Worm (Caenorhabditis elegans) whole organism, L4/young adult: ENCODE results near the gene pfd-1.

Experiments used
- W03F9.2 ChIP-seq: fragments of 150-350 bp; optimal IDR thresholded peaks from 2 replicates; lab custom pipeline; 2014; ENCODE audit warnings: missing biosample characterization, missing genetic modification characterization
- dao-5 ChIP-seq: sonication (generic microtip); optimal IDR thresholded peaks from 2 replicates; lab custom pipeline; 2016; ENCODE audit warnings: missing genotype, missing genetic modification characterization, moderate library complexity, missing compliant biosample characterization
- him-1 ChIP-seq: sonication (generic microtip); optimal IDR thresholded peaks from 2 replicates; lab custom pipeline; 2016; ENCODE audit warnings: missing genotype, missing genetic modification reagents, missing genetic modification characterization, missing compliant biosample characterization

Gene pfd-1

DNA sequence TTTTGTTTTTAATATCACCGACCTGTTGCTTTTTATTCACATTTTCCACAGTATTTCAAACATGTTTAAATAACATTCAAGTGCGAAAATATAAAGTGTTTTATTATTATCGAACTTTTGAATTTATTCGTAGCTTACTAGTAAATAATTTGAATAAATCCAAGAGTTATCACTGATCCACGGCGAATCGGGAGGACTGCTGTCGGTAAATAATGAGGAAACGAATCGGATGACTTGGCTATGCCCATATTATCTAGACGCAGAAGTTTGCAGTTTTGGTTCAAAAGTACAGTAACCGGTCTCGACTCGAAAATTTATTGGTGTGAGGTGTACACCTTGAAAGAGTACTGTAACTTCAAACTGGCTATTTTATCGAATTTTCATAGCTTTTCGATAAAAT, 6.6 kb downstream of the pfd-1 start:
- TF ChIP-seq dao-5 (tag; lab: Kevin White, UChicago) (no peak), him-1 (tag; lab: Kevin White, UChicago) (no peak), W03F9.2 (tag; lab: Kevin White, UChicago) (no peak)

- no peak for TF ChIP-seq dao-5 (tag; lab: Kevin White, UChicago)
- no peak for TF ChIP-seq him-1 (tag; lab: Kevin White, UChicago)
- TF ChIP-seq W03F9.2 (tag; lab: Kevin White, UChicago), result no peak
Measured at ce11 chrIV:11159886-11160285, 10.0 kb downstream of the pfd-1 start, which contains the start of gene mboa-4. Gene mboa-4, minus strand, starts transcription at chrIV:11159986.

DNA sequence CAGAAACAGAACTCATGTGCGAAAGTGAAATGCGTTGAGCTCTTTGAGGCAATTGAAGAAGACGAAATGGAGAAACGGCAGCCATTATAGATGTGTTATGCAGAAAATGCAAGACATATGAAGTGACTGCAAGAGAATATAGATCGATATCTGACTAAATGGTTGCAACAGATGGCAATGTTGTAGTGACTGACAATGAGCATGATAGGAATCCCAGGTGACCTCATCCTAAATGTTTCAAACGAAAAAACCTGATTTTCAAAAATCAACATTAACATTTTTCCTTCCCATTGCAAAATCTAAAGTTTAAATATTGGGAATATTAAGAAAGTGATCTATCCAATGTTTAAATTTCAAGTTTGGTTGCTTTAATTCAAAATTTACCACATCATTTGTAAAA, 10.8 kb downstream of the pfd-1 start, which contains the start of gene C08F8.15:
TSS of gene C08F8.15 (minus strand) at position 101 of the 400 bp plus-strand sequence.
- TF ChIP-seq W03F9.2 (tag; lab: Kevin White, UChicago), result no peak
- TF ChIP-seq dao-5 (tag; lab: Kevin White, UChicago), result no peak
- no peak for TF ChIP-seq him-1 (tag; lab: Kevin White, UChicago)

- no peak for TF ChIP-seq him-1 (tag; lab: Kevin White, UChicago)
- no peak for TF ChIP-seq W03F9.2 (tag; lab: Kevin White, UChicago)
- TF ChIP-seq dao-5 (tag; lab: Kevin White, UChicago), result no peak
Measured at ce11 chrIV:11162451-11162850, 12.5 kb downstream of the pfd-1 start, which contains the start of gene fbxb-9. Gene fbxb-9, minus strand, starts transcription at chrIV:11162551.

DNA sequence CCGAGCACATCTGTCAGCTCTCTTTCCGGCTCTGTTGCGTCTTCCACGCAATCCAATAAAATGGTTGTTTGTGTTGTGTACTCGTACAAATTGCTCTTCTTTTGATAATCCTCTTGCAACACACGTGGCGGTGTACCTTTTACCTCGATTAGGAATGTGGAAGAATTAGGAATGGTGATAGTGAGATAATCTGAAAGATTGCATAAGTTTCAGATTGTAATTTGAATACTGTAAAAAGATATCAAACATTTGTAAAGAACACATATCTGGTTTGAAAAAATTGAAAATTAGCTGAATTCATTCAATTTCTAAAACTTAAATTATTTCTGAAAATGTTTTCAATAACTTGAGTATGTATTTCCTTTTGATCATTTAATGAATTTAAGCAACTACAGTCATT, 14.9 kb downstream of the pfd-1 start, which contains the start of gene C08F8.6:
TSS of gene C08F8.6 (minus strand) at position 101 of the 400 bp plus-strand sequence.
- TF ChIP-seq dao-5 (tag; lab: Kevin White, UChicago), result no peak
- TF ChIP-seq W03F9.2 (tag; lab: Kevin White, UChicago), result no peak

- no peak for TF ChIP-seq dao-5 (tag; lab: Kevin White, UChicago)
- TF ChIP-seq W03F9.2 (tag; lab: Kevin White, UChicago), result no peak
- no peak for TF ChIP-seq him-1 (tag; lab: Kevin White, UChicago)
Measured at ce11 chrIV:11169652-11170051, 19.7 kb downstream of the pfd-1 start, which contains the start of gene nhr-67. Gene nhr-67, plus strand, starts transcription at chrIV:11169748.

DNA sequence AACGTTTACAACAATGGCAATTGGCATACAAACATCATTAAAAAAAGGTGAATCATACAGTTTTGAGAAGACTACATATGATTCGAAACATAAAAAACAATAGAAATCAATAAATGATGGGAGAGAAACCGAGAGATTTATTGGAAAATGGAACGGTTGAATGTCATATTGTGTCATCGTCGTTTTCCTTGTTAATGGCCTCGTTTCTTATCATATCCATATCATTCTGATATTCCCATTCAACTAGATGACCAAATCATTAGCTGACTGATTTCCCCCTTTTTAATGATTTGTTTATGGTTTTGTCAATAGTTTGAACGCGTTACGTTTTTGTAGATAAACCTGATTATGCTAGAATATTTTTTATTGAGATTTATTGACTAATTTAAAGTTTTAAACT, 24.9 kb downstream of the pfd-1 start:
- no peak for TF ChIP-seq W03F9.2 (tag; lab: Kevin White, UChicago)
- TF ChIP-seq him-1 (tag; lab: Kevin White, UChicago), result no peak
- no peak for TF ChIP-seq dao-5 (tag; lab: Kevin White, UChicago)

ce11 chrIV:11176967-11177366, 27.1 kb downstream of the pfd-1 start, which contains the start of gene rap-3:
Gene rap-3, plus strand, starts transcription at chrIV:11177267.
- no peak for TF ChIP-seq him-1 (tag; lab: Kevin White, UChicago)
- TF ChIP-seq dao-5 (tag; lab: Kevin White, UChicago), result no peak
- no peak for TF ChIP-seq W03F9.2 (tag; lab: Kevin White, UChicago)

- TF ChIP-seq dao-5 (tag; lab: Kevin White, UChicago) (no peak), him-1 (tag; lab: Kevin White, UChicago) (no peak), W03F9.2 (tag; lab: Kevin White, UChicago) (no peak)
Measured at ce11 chrIV:11178495-11178894, 28.6 kb downstream of the pfd-1 start, which contains the start of gene C08F8.9. Gene C08F8.9, minus strand, starts transcription at chrIV:11178595.

DNA sequence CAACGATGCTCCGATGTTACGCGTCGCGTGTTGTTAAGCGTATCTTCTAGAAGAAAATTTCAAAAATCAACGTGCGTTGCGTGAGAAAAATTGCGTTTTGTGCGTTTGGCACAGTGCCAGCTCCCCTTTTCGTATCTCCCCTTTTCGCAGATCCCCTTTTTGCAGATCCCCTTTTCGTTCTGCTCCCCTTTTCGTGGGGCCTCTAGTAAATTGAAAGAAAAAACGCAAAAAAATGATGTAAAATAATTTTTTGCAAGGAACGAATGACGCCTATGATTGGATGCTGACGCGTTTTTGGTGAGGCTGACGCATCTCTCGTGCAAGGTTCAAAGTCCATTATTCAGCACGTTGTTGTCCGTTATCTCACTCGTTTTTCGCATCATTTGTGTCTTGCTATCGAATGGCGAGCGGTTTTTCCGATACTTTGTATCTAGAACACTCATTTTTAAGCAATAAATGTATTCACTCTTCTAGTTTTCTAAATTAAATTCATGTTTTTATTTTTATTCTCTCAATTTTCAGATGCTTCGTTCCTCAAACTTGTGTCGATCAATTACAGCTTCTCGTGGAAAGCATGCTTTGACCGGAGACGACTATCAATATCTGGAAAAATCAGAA, 29.3 kb downstream of the pfd-1 start, which contains the start of gene cpt-2:
TSS of gene cpt-2 (plus strand) at position 523 of the 618 bp plus-strand sequence.
- TF ChIP-seq him-1 (tag; lab: Kevin White, UChicago) (peak; percentile 25), W03F9.2 (tag; lab: Kevin White, UChicago) (peak; percentile 77)

DNA sequence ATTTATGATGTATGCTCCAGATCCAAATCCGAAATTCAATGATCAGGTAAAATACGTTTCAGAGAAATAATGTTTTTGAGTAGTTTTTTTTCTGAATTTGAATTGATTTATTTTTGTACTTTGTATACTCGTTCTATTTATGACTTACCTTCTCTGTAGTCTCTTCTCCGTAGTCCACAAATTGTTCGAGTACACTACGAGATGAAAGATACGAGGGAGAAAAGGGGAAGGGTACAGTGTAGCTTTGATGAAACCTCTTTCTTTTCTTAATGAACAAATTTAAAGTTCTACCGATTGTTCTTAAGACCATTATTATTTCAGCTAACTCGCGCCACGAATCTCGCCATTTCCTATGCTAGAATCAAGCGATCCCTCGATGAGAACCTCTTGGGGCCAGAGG, 30.2 kb downstream of the pfd-1 start:
- TF ChIP-seq W03F9.2 (tag; lab: Kevin White, UChicago) (no peak), dao-5 (tag; lab: Kevin White, UChicago) (no peak), him-1 (tag; lab: Kevin White, UChicago) (no peak)

- TF ChIP-seq him-1 (tag; lab: Kevin White, UChicago), result no peak
- TF ChIP-seq dao-5 (tag; lab: Kevin White, UChicago), result no peak
- no peak for TF ChIP-seq W03F9.2 (tag; lab: Kevin White, UChicago)
Measured at ce11 chrIV:11183013-11183412, 33.1 kb downstream of the pfd-1 start, which contains the start of gene prx-14. Gene prx-14, plus strand, starts transcription at chrIV:11183132.

DNA sequence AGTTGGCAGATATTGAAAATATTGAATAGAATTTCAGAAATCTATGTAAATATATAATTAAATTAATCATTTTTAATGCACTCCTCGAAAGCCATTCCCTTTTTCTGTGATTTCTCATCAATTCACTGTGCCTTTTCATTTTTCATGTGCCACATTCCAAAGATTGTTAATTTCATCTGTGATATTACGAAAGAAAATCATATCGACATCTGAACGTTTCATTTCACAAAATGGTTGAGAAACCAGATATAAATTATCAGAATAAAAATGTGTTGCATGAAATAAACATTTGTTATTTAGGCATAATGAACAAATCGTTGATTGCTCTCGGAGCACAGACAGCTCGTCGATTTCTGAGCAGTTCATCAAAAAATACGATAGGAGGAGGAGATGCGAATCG, 34.1 kb downstream of the pfd-1 start, which contains the start of gene nuaf-3:
TSS of gene nuaf-3 (plus strand) at position 301 of the 400 bp plus-strand sequence.
- TF ChIP-seq W03F9.2 (tag; lab: Kevin White, UChicago) (no peak), dao-5 (tag; lab: Kevin White, UChicago) (no peak), him-1 (tag; lab: Kevin White, UChicago) (no peak)
